Fruit fly (Drosophila melanogaster): ENCODE measurements around the gene CtsK1.

DNA sequence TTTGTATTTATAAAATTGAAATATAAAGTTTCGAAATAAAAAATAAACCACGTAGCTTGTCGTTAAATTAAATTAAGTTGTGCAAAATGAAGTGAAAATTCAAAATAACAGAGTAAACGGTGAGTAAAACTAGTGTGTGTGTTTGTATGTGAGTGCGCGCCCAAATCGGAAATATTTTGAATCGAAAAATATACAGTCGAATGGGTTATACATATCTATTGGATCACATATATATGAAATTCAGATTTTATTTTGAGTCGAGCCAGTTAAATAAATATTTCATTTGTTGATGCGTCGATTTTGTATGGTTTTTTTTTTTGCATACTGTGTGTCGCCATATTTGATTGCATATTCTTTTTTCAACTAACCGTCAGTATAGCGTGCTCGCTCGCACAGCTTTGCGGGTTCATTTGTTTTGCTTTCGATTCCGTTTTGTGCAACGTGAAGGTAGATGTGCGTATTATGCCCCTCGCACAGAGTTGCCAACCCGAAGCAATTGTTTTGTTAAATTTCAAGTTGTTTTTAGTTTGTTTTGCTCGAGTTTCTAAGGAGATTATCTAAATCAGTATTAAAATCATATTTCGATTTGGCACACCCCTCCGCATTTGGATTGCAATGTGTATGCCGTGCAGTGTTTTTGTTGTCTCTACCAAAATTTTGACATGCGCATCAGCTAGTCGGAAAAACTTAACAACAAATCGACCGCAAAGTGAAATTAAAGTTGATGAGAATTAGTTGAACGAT lies 9.4 kb downstream of the CtsK1 start:
- TF ChIP-seq EcR (GFP tag; optimal IDR thresholded peaks at IDR 0.05): no peak
- no peak; the same call in 1 of the 2 replicates for TF ChIP-seq CG12605 (GFP tag; IDR thresholded peaks at IDR 0.05)
- TF ChIP-seq CG32121 (GFP tag; IDR thresholded peaks at IDR 0.05): no peak
- peak; percentile 21 for TF ChIP-seq CG8301 (tag; optimal IDR thresholded peaks at IDR 0.05)

All from whole organism, pupa.